Fruit fly (Drosophila melanogaster): ENCODE results near the gene CG15563.

Gene CG15563

dm6 chr3R:31221337-31222047, 10.6 kb downstream of the CG15563 start (continued):
- TF ChIP-seq Camta (GFP tag; optimal IDR thresholded peaks at IDR 0.05) (no peak), CG31441 (GFP tag; IDR thresholded peaks at IDR 0.05) (no peak), YL-1 (GFP tag; optimal IDR thresholded peaks at IDR 0.05) (no peak), shn (GFP tag; optimal IDR thresholded peaks at IDR 0.05) (no peak), Hr3 (GFP tag; optimal IDR thresholded peaks at IDR 0.05) (no peak), gro (GFP tag; optimal IDR thresholded peaks at IDR 0.05) (no peak), ac (GFP tag; optimal IDR thresholded peaks at IDR 0.05) (no peak), CG11085 (GFP tag; IDR thresholded peaks at IDR 0.05) (no peak), BtbVII (GFP tag; optimal IDR thresholded peaks at IDR 0.05) (peak; percentile 8), odd (GFP tag; optimal IDR thresholded peaks at IDR 0.05) (peak; percentile 3), H2.0 (GFP tag; IDR thresholded peaks at IDR 0.05) (no peak), seq (GFP tag; IDR thresholded peaks at IDR 0.05) (no peak), CG1603 (tag; optimal IDR thresholded peaks at IDR 0.05) (no peak), CoRest (tag; optimal IDR thresholded peaks at IDR 0.05) (no peak), CG13296 (GFP tag; optimal IDR thresholded peaks at IDR 0.05) (peak; percentile 34), hth (optimal IDR thresholded peaks at IDR 0.05) (no peak), Xbp1 (GFP tag; optimal IDR thresholded peaks at IDR 0.05) (no peak), CG33213 (GFP tag; optimal IDR thresholded peaks at IDR 0.05) (no peak), fd3F (GFP tag; optimal IDR thresholded peaks at IDR 0.05) (no peak), Dp (GFP tag; optimal IDR thresholded peaks at IDR 0.05) (no peak), CG1233 (GFP tag; optimal IDR thresholded peaks at IDR 0.05) (no peak), Sry-δ (GFP tag; optimal IDR thresholded peaks at IDR 0.05) (no peak), klu (GFP tag; IDR thresholded peaks at IDR 0.05) (no peak), CG4282 (GFP tag; optimal IDR thresholded peaks at IDR 0.05) (no peak), CG15601 (tag; optimal IDR thresholded peaks at IDR 0.05) (no peak), Hr51 (GFP tag; optimal IDR thresholded peaks at IDR 0.05) (no peak), CG12744 (GFP tag; optimal IDR thresholded peaks at IDR 0.05) (no peak), sd (tag; optimal IDR thresholded peaks at IDR 0.05) (no peak), wor (GFP tag; IDR thresholded peaks at IDR 0.05) (no peak), CG12659 (GFP tag; optimal IDR thresholded peaks at IDR 0.05) (peak; percentile 20), Tbp (GFP tag; optimal IDR thresholded peaks at IDR 0.05) (no peak), CG13624 (GFP tag; optimal IDR thresholded peaks at IDR 0.05) (no peak), ems (GFP tag; optimal IDR thresholded peaks at IDR 0.05) (no peak), esg (GFP tag; conservative IDR thresholded peaks at IDR 0.05) (no peak), dmrt11E (tag; optimal IDR thresholded peaks at IDR 0.05) (no peak), CG15011 (GFP tag; optimal IDR thresholded peaks at IDR 0.05) (no peak), CG3281 (GFP tag; optimal IDR thresholded peaks at IDR 0.05) (no peak), TFAM (GFP tag; optimal IDR thresholded peaks at IDR 0.05) (no peak), tio (GFP tag; optimal IDR thresholded peaks at IDR 0.05) (no peak), CG7839 (tag; optimal IDR thresholded peaks at IDR 0.05) (no peak), ewg (GFP tag; optimal IDR thresholded peaks at IDR 0.05) (no peak), CG4820 (GFP tag; optimal IDR thresholded peaks at IDR 0.05) (no peak), CG17612 (GFP tag; IDR thresholded peaks at IDR 0.05) (no peak), CHES-1-like (GFP tag; optimal IDR thresholded peaks at IDR 0.05) (no peak), CG8478 (optimal IDR thresholded peaks at IDR 0.05) (peak; percentile 56), row (GFP tag; IDR thresholded peaks at IDR 0.05) (no peak), Aef1 (GFP tag; IDR thresholded peaks at IDR 0.05) (no peak), Ets97D (GFP tag; optimal IDR thresholded peaks at IDR 0.05) (no peak), Hmr (GFP tag; optimal IDR thresholded peaks at IDR 0.05) (no peak), h (optimal IDR thresholded peaks at IDR 0.05) (no peak), CG17328 (GFP tag; IDR thresholded peaks at IDR 0.05) (no peak), CG8281 (tag; optimal IDR thresholded peaks at IDR 0.05) (no peak)

All from whole organism, embryonic.